Worm (Caenorhabditis elegans) whole organism, late embryonic: ENCODE results near the gene ttll-9.

Source experiments
- pqm-1 ChIP-seq: sonication (generic microtip); optimal IDR thresholded peaks from 2 replicates; lab custom pipeline; 2016; ENCODE audit warnings: missing genetic modification characterization, missing compliant biosample characterization

ttll-9 gene

DNA sequence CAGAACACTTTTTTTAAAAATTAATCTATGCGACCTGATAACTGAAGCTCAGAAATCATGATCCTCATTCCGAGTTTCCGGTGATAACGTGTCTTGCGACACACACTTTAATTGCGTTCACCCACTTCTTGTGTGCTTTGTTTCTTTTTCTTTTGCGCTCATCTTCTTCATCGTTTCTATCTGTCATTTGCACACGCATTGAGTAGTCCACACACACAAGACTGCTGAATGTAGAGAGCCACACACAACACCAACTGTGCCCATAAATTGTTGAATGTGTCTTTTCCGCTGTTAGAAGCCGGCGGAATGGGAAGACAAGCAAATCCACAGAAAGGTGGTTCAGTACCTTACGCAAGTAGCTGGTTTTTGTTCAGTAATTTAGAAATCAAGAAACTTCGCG lies 10.1 kb downstream of the ttll-9 start:
- no peak for TF ChIP-seq pqm-1
